Worm (Caenorhabditis elegans) whole organism, early embryonic: ENCODE results near the gene Y53C12A.11.

Experiments used
- ama-1 ChIP-seq: fragments of 150-350 bp; optimal IDR thresholded peaks from 2 replicates; lab custom pipeline; 2014
- hmg-4 ChIP-seq: fragments of 200-800 bp; sonication (Bioruptor generic); optimal IDR thresholded peaks from 2 replicates; lab custom pipeline; 2018; ENCODE audit warnings: mild to moderate bottlenecking, missing genetic modification characterization, missing compliant biosample characterization
- sea-1 ChIP-seq: fragments of 200-800 bp; sonication (Bioruptor generic); conservative IDR thresholded peaks from 2 replicates; pipeline ENCODE4 v1.3.6; 2022; ENCODE audit warnings: missing genetic modification characterization, missing compliant biosample characterization
- tbx-11 ChIP-seq: fragments of 200-800 bp; sonication (Bioruptor generic); IDR thresholded peaks from 2 replicates; pipeline ENCODE4 v1.3.6; 2022; ENCODE audit warnings: missing genetic modification characterization, missing compliant biosample characterization
- tra-4 ChIP-seq: sonication (generic microtip); optimal IDR thresholded peaks from 2 replicates; lab custom pipeline; 2017; ENCODE audit warnings: missing genetic modification characterization, missing compliant biosample characterization

- no peak for TF ChIP-seq hmg-4 (GFP tag; lab: Kevin White, UChicago)
- no peak for TF ChIP-seq ama-1 (lab: Kevin White, UChicago)
- TF ChIP-seq tbx-11 (GFP tag; lab: Robert Waterston, UW) = no peak
- no peak for TF ChIP-seq tra-4 (tag; lab: Kevin White, UChicago)
- no peak for TF ChIP-seq sea-1 (GFP tag; lab: Robert Waterston, UW)
Measured at ce11 chrII:9680493-9680892, 38.0 kb downstream of the Y53C12A.11 start, which contains the start of gene ZK1320.13.
